Worm (Caenorhabditis elegans): Measurements from ENCODE around the gene srh-79.

srh-79 gene

ce11 chrV:7487518-7487917 lies 10.0 kb upstream of the srh-79 start, which contains the start of gene srbc-7:
srbc-7 (minus strand) TSS chrV:7487618.
- no peak for TF ChIP-seq nhr-43 (tag; optimal IDR thresholded peaks at IDR 0.05; ENCODE audit: poor library complexity, severe bottlenecking)
- no peak for TF ChIP-seq nhr-67 (tag; optimal IDR thresholded peaks at IDR 0.05)
- TF ChIP-seq egl-5 (tag; optimal IDR thresholded peaks at IDR 0.05) = no peak
- no peak for TF ChIP-seq snpc-4 (tag; optimal IDR thresholded peaks at IDR 0.05)
- TF ChIP-seq daf-12 (tag; optimal IDR thresholded peaks at IDR 0.05) = no peak
- no peak for TF ChIP-seq hmg-11 (tag; optimal IDR thresholded peaks at IDR 0.05)

ce11 chrV:7490340-7490739 lies 7.2 kb upstream of the srh-79 start, which contains the start of gene srbc-9:
srbc-9 (minus strand) TSS chrV:7490440.
- TF ChIP-seq nhr-43 (tag; optimal IDR thresholded peaks at IDR 0.05; ENCODE audit: poor library complexity, severe bottlenecking) = no peak
- no peak for TF ChIP-seq elt-2 (tag; optimal IDR thresholded peaks at IDR 0.05)
- TF ChIP-seq nhr-28 (tag; optimal IDR thresholded peaks at IDR 0.05) = no peak
- TF ChIP-seq daf-12 (tag; optimal IDR thresholded peaks at IDR 0.05) = no peak
- TF ChIP-seq ZK546.5 (tag; optimal IDR thresholded peaks at IDR 0.05) = no peak
- TF ChIP-seq fos-1 (tag; optimal IDR thresholded peaks at IDR 0.05) = no peak
- no peak for TF ChIP-seq ceh-82 (tag; optimal IDR thresholded peaks at IDR 0.05)
- no peak for TF ChIP-seq ceh-9 (tag; optimal IDR thresholded peaks at IDR 0.05)

ce11 chrV:7492924-7493323 lies 4.6 kb upstream of the srh-79 start, which contains the start of gene srbc-10:
srbc-10 (minus strand) TSS chrV:7493024.
- TF ChIP-seq nhr-11 (tag; optimal IDR thresholded peaks at IDR 0.05) (no peak), fkh-10 (GFP tag; optimal IDR thresholded peaks at IDR 0.05) (no peak), sea-2 (GFP tag; optimal IDR thresholded peaks at IDR 0.05) (no peak), nhr-23 (tag; optimal IDR thresholded peaks at IDR 0.05) (no peak), skn-1 (tag; optimal IDR thresholded peaks at IDR 0.05) (no peak)

ce11 chrV:7495189-7495588 lies 2.4 kb upstream of the srh-79 start, which contains the start of gene srbc-11:
srbc-11 (minus strand) TSS chrV:7495289.
- no peak for TF ChIP-seq nhr-25 (tag; optimal IDR thresholded peaks at IDR 0.05)
- TF ChIP-seq egl-5 (tag; optimal IDR thresholded peaks at IDR 0.05) = no peak
- no peak for TF ChIP-seq ama-1 (optimal IDR thresholded peaks at IDR 0.05)
- no peak for TF ChIP-seq lsy-12 (tag; optimal IDR thresholded peaks at IDR 0.05)
- no peak for TF ChIP-seq nhr-67 (tag; optimal IDR thresholded peaks at IDR 0.05)
- no peak for TF ChIP-seq ceh-16 (tag; optimal IDR thresholded peaks at IDR 0.05)

ce11 chrV:7501194-7501593 lies 3.7 kb downstream of the srh-79 start:
- TF ChIP-seq lin-15B (tag; optimal IDR thresholded peaks at IDR 0.05) (no peak), nhr-25 (tag; optimal IDR thresholded peaks at IDR 0.05) (no peak), ama-1 (optimal IDR thresholded peaks at IDR 0.05) (no peak), nhr-67 (tag; optimal IDR thresholded peaks at IDR 0.05) (no peak), ceh-28 (tag; optimal IDR thresholded peaks at IDR 0.05) (no peak), egl-27 (tag; optimal IDR thresholded peaks at IDR 0.05) (no peak), lin-39 (tag; optimal IDR thresholded peaks at IDR 0.05) (no peak), unc-62 (GFP tag; optimal IDR thresholded peaks at IDR 0.05) (no peak)

- no peak for TF ChIP-seq ztf-4 (tag; optimal IDR thresholded peaks at IDR 0.05)
- no peak for TF ChIP-seq R02D3.7 (tag; optimal IDR thresholded peaks at IDR 0.05)
- TF ChIP-seq elt-3 (tag; optimal IDR thresholded peaks at IDR 0.05) = no peak
- TF ChIP-seq zag-1 (tag; optimal IDR thresholded peaks at IDR 0.05) = no peak
- TF ChIP-seq fos-1 (tag; optimal IDR thresholded peaks at IDR 0.05) = no peak
- TF ChIP-seq elt-2 (tag; optimal IDR thresholded peaks at IDR 0.05) = no peak
- TF ChIP-seq eor-1 (tag; optimal IDR thresholded peaks at IDR 0.05) = no peak
- TF ChIP-seq ama-1 (optimal IDR thresholded peaks at IDR 0.05) = no peak
Measured at ce11 chrV:7504271-7504670, 6.7 kb downstream of the srh-79 start, which contains the start of gene srh-229. srh-229 (minus strand) TSS chrV:7504371.

ce11 chrV:7506207-7506606 lies 8.7 kb downstream of the srh-79 start:
- TF ChIP-seq nhr-43 (tag; optimal IDR thresholded peaks at IDR 0.05; ENCODE audit: poor library complexity, severe bottlenecking) (peak; percentile 25), elt-2 (tag; optimal IDR thresholded peaks at IDR 0.05) (peak; percentile 23), elt-3 (tag; optimal IDR thresholded peaks at IDR 0.05) (no peak), ztf-4 (tag; optimal IDR thresholded peaks at IDR 0.05) (no peak)

Data from whole organism, L3 larva.